Worm (Caenorhabditis elegans) whole organism, L3 larva: ENCODE results near the gene rab-33.
A peak's percentile ranks its signal among the peaks of the same experiment; 100 is the strongest.

ENCODE experiments used
- R02D3.7 ChIP-seq: fragments of 150-350 bp; optimal IDR thresholded peaks from 2 replicates; lab custom pipeline; 2014; ENCODE audit warnings: missing biosample characterization, missing genetic modification characterization
- ZK546.5 ChIP-seq: sonication (generic microtip); optimal IDR thresholded peaks from 2 replicates; lab custom pipeline; 2017; ENCODE audit warnings: missing biosample characterization, missing genetic modification characterization
- aly-2 ChIP-seq: fragments of 150-350 bp; optimal IDR thresholded peaks from 2 replicates; lab custom pipeline; 2014; ENCODE audit warnings: missing biosample characterization, missing genetic modification characterization
- ama-1 ChIP-seq: fragments of 150-350 bp; optimal IDR thresholded peaks from 2 replicates; lab custom pipeline; 2018
- ceh-16 ChIP-seq: sonication (generic microtip); optimal IDR thresholded peaks from 2 replicates; lab custom pipeline; 2017; ENCODE audit warnings: missing biosample characterization, missing genetic modification characterization
- ceh-28 ChIP-seq: fragments of 150-350 bp; optimal IDR thresholded peaks from 2 replicates; lab custom pipeline; 2014; ENCODE audit warnings: missing biosample characterization, missing genetic modification reagents, missing genetic modification characterization
- ceh-82 ChIP-seq: fragments of 150-350 bp; optimal IDR thresholded peaks from 2 replicates; lab custom pipeline; 2014; ENCODE audit warnings: missing biosample characterization, missing genetic modification characterization
- egl-27 ChIP-seq: sonication (generic microtip); optimal IDR thresholded peaks from 4 replicates; lab custom pipeline; 2017; ENCODE audit warnings: missing biosample characterization, missing genetic modification reagents, missing genetic modification characterization
- elt-1 ChIP-seq: fragments of 150-350 bp; optimal IDR thresholded peaks from 2 replicates; lab custom pipeline; 2014; ENCODE audit warnings: missing biosample characterization, missing genetic modification characterization
- elt-2 ChIP-seq: sonication (generic microtip); optimal IDR thresholded peaks from 2 replicates; lab custom pipeline; 2016; ENCODE audit warnings: missing genetic modification reagents, mild to moderate bottlenecking, missing genetic modification characterization, missing compliant biosample characterization
- elt-3 ChIP-seq, 3 experiments: fragments of 150-350 bp in 1 of 3; sonication (generic microtip) in 2 of 3; optimal IDR thresholded peaks; 2 replicates in 2 of 3; 4 replicates in 1 of 3; lab custom pipeline; 2014 to 2017; ENCODE audit warnings: missing biosample characterization in 3 of 3, missing genetic modification characterization in 3 of 3
- eor-1 ChIP-seq, 2 experiments: fragments of 150-350 bp; optimal IDR thresholded peaks; 2 replicates each; lab custom pipeline; 2014 to 2018; ENCODE audit warnings: missing biosample characterization in 2 of 2, missing genetic modification characterization in 2 of 2
- fkh-10 ChIP-seq: sonication (generic microtip); optimal IDR thresholded peaks from 2 replicates; lab custom pipeline; 2017; ENCODE audit warnings: missing biosample characterization, missing genetic modification reagents, missing genetic modification characterization
- fkh-2 ChIP-seq: fragments of 150-350 bp; optimal IDR thresholded peaks from 2 replicates; lab custom pipeline; 2014; ENCODE audit warnings: missing biosample characterization, missing genetic modification reagents, missing genetic modification characterization
- fos-1 ChIP-seq: fragments of 150-350 bp; optimal IDR thresholded peaks from 2 replicates; lab custom pipeline; 2014; ENCODE audit warnings: missing biosample characterization, missing genetic modification characterization
- hmg-11 ChIP-seq: sonication (generic microtip); optimal IDR thresholded peaks from 2 replicates; lab custom pipeline; 2016; ENCODE audit warnings: missing genetic modification characterization, missing compliant biosample characterization
- jun-1 ChIP-seq: fragments of 150-350 bp; optimal IDR thresholded peaks from 2 replicates; lab custom pipeline; 2014; ENCODE audit warnings: missing biosample characterization, missing genetic modification reagents, missing genetic modification characterization
- lin-15B ChIP-seq: fragments of 150-350 bp; optimal IDR thresholded peaks from 2 replicates; lab custom pipeline; 2014; ENCODE audit warnings: missing biosample characterization, missing genetic modification characterization
- lin-39 ChIP-seq: fragments of 150-350 bp; optimal IDR thresholded peaks from 2 replicates; lab custom pipeline; 2018; ENCODE audit warnings: missing biosample characterization, missing genetic modification reagents, missing genetic modification characterization
- lsy-12 ChIP-seq: sonication (generic microtip); optimal IDR thresholded peaks from 2 replicates; lab custom pipeline; 2016; ENCODE audit warnings: mild to moderate bottlenecking, missing genetic modification characterization, missing compliant biosample characterization
- mdl-1 ChIP-seq: fragments of 150-350 bp; optimal IDR thresholded peaks from 2 replicates; lab custom pipeline; 2014; ENCODE audit warnings: missing biosample characterization, missing genetic modification characterization
- mml-1 ChIP-seq: fragments of 150-350 bp; sonication (generic microtip); optimal IDR thresholded peaks from 3 replicates; lab custom pipeline; 2014; ENCODE audit warnings: missing biosample characterization, missing genetic modification characterization
- nhr-11 ChIP-seq: fragments of 150-350 bp; optimal IDR thresholded peaks from 2 replicates; lab custom pipeline; 2014; ENCODE audit warnings: missing biosample characterization, missing genetic modification characterization
- nhr-23 ChIP-seq: fragments of 150-350 bp; optimal IDR thresholded peaks from 2 replicates; lab custom pipeline; 2014; ENCODE audit warnings: missing biosample characterization, missing genetic modification reagents, missing genetic modification characterization
- nhr-237 ChIP-seq: fragments of 150-350 bp; optimal IDR thresholded peaks from 2 replicates; lab custom pipeline; 2014; ENCODE audit warnings: missing biosample characterization, missing genetic modification characterization
- nhr-25 ChIP-seq: sonication (generic microtip); optimal IDR thresholded peaks from 2 replicates; lab custom pipeline; 2017; ENCODE audit warnings: missing biosample characterization, missing genetic modification characterization
- nhr-28 ChIP-seq: fragments of 150-350 bp; optimal IDR thresholded peaks from 2 replicates; lab custom pipeline; 2014; ENCODE audit warnings: missing biosample characterization, missing genetic modification characterization
- nhr-43 ChIP-seq: sonication (generic microtip); optimal IDR thresholded peaks from 2 replicates; lab custom pipeline; 2016; ENCODE audit warnings: mild to moderate bottlenecking, missing genetic modification characterization, missing compliant biosample characterization; ENCODE audit not compliant: poor library complexity, severe bottlenecking
- nhr-67 ChIP-seq: fragments of 150-350 bp; optimal IDR thresholded peaks from 2 replicates; lab custom pipeline; 2014; ENCODE audit warnings: missing biosample characterization, missing genetic modification characterization
- nhr-76 ChIP-seq: fragments of 150-350 bp; sonication (generic microtip); optimal IDR thresholded peaks from 5 replicates; lab custom pipeline; 2014; ENCODE audit warnings: missing biosample characterization, missing genetic modification characterization
- nhr-77 ChIP-seq: fragments of 150-350 bp; optimal IDR thresholded peaks from 2 replicates; lab custom pipeline; 2014; ENCODE audit warnings: missing biosample characterization, missing genetic modification characterization
- pha-4 ChIP-seq: fragments of 150-350 bp; optimal IDR thresholded peaks from 2 replicates; lab custom pipeline; 2014; ENCODE audit warnings: missing biosample characterization, missing genetic modification reagents, missing genetic modification characterization
- pqm-1 ChIP-seq: fragments of 150-350 bp; optimal IDR thresholded peaks from 2 replicates; lab custom pipeline; 2017; ENCODE audit warnings: missing biosample characterization, missing genetic modification characterization, inconsistent platforms
- skn-1 ChIP-seq: fragments of 150-350 bp; optimal IDR thresholded peaks from 2 replicates; lab custom pipeline; 2014; ENCODE audit warnings: missing biosample characterization, missing genetic modification characterization
- snpc-4 ChIP-seq: fragments of 150-350 bp; optimal IDR thresholded peaks from 2 replicates; lab custom pipeline; 2014; ENCODE audit warnings: missing biosample characterization, missing genetic modification characterization
- tbx-2 ChIP-seq: sonication (generic microtip); optimal IDR thresholded peaks from 2 replicates; lab custom pipeline; 2016; ENCODE audit warnings: mild to moderate bottlenecking, missing genetic modification characterization, missing compliant biosample characterization
- unc-39 ChIP-seq: sonication (generic microtip); optimal IDR thresholded peaks from 4 replicates; lab custom pipeline; 2017; ENCODE audit warnings: missing biosample characterization, missing genetic modification characterization
- unc-62 ChIP-seq: fragments of 150-350 bp; sonication (generic microtip); optimal IDR thresholded peaks from 4 replicates; lab custom pipeline; 2014; ENCODE audit warnings: missing biosample characterization, missing genetic modification reagents, missing genetic modification characterization
- zag-1 ChIP-seq: fragments of 150-350 bp; optimal IDR thresholded peaks from 2 replicates; lab custom pipeline; 2014; ENCODE audit warnings: missing biosample characterization, missing genetic modification characterization
- ztf-11 ChIP-seq: fragments of 150-350 bp; optimal IDR thresholded peaks from 2 replicates; lab custom pipeline; 2014; ENCODE audit warnings: missing biosample characterization, missing genetic modification characterization

The rab-33 gene

ce11 chrIII:10505182-10505581 lies 1.5 kb upstream of the rab-33 start, which contains the start of the genes taf-11.3 and urm-1 (continued):
- peak; percentile 93 for TF ChIP-seq lin-15B (tag; lab: Kevin White, UChicago)
- TF ChIP-seq elt-2 (tag; lab: Kevin White, UChicago) = peak; percentile 21
- TF ChIP-seq unc-62 (GFP tag; lab: Kevin White, UChicago) = no peak
- TF ChIP-seq ZK546.5 = no peak
- no peak for TF ChIP-seq fkh-10 (GFP tag; lab: Kevin White, UChicago)

DNA sequence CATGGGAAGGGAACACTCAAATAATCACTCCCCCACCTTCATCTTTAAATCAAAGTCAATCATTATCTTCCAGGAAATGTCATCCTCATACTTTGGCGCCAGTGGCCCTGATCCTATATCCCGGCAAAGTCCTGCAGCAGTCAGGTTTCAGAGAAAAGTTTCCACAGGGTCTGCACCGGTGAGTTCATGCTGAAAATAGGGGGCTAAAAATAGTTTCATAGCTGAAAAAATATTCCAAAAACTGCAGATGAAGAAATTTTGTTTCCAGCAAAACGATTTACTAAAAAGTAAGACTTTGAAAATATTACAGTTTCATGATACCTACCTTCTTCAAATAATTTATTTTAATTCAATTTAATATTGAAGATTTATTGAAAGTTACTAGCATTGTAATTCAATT lies 15.6 kb downstream of the rab-33 start, which contains the start of gene ptr-25:
Gene ptr-25, plus strand, starts transcription at position 73 of the 400 bp plus-strand sequence.
- no peak for TF ChIP-seq ceh-16
- TF ChIP-seq ztf-11 (tag; lab: Kevin White, UChicago) = no peak
- TF ChIP-seq mdl-1 (tag; lab: Kevin White, UChicago) = no peak
- no peak for TF ChIP-seq fkh-10 (GFP tag; lab: Kevin White, UChicago)
- no peak for TF ChIP-seq R02D3.7 (tag; lab: Kevin White, UChicago)
- no peak for TF ChIP-seq nhr-67 (tag; lab: Kevin White, UChicago)
- TF ChIP-seq hmg-11 (tag; lab: Kevin White, UChicago) = no peak
- TF ChIP-seq eor-1 (tag; optimal IDR thresholded peaks at IDR 0.05; lab: Kevin White, UChicago) = no peak
- no peak for TF ChIP-seq jun-1 (tag; lab: Kevin White, UChicago)
- TF ChIP-seq lin-39 (tag; lab: Kevin White, UChicago) = no peak
- TF ChIP-seq nhr-77 (tag; lab: Kevin White, UChicago) = no peak
- TF ChIP-seq nhr-76 = no peak
- TF ChIP-seq nhr-25 = no peak
- TF ChIP-seq lsy-12 = no peak

ce11 chrIII:10486455-10486854 lies 17.2 kb downstream of the rab-33 start:
- TF ChIP-seq nhr-23 (tag; lab: Kevin White, UChicago) (peak; percentile 39), mml-1 (no peak)

DNA sequence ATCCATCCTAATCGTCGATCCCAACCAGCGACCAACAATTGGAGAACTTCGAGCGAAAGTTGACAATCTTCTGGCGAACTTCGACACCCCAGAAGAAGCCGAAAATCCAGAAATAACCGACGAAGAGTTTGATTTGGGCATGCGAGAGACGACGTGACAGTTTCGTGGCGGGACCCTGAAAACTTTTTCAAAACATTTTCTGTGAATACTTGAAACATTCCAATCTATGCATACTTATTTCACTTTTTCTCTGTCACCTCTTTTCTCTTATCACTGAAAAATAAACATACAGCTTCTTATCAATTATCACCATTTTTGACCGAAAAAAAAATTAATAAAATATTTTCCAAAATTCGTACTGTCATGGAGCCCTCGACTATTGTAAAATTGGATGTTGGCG lies 21.7 kb downstream of the rab-33 start, which contains the start of gene D2045.8:
Gene D2045.8, plus strand, starts transcription at position 301 of the 400 bp plus-strand sequence.
- TF ChIP-seq lsy-12 (no peak), pqm-1 (peak; percentile 14), skn-1 (tag; lab: Kevin White, UChicago) (peak; percentile 26), elt-2 (tag; lab: Kevin White, UChicago) (peak; percentile 36)

ce11 chrIII:10481497-10481896 lies 22.2 kb downstream of the rab-33 start:
- TF ChIP-seq nhr-23 (tag; lab: Kevin White, UChicago) (no peak), nhr-43 (tag; lab: Kevin White, UChicago) (no peak), fos-1 (tag; lab: Kevin White, UChicago) (no peak), ceh-82 (tag; lab: Kevin White, UChicago) (no peak), pha-4 (tag; lab: Kevin White, UChicago) (peak; percentile 30), jun-1 (tag; lab: Kevin White, UChicago) (no peak), ceh-28 (tag; lab: Kevin White, UChicago) (no peak), mdl-1 (tag; lab: Kevin White, UChicago) (no peak), lin-39 (tag; lab: Kevin White, UChicago) (no peak), ZK546.5 (no peak), fkh-10 (GFP tag; lab: Kevin White, UChicago) (no peak), elt-2 (tag; lab: Kevin White, UChicago) (peak; percentile 61), nhr-77 (tag; lab: Kevin White, UChicago) (no peak), nhr-28 (tag; lab: Kevin White, UChicago) (no peak), ama-1 (lab: Kevin White, UChicago) (no peak), unc-62 (GFP tag; lab: Kevin White, UChicago) (no peak), skn-1 (tag; lab: Kevin White, UChicago) (no peak), pqm-1 (peak; percentile 8), lsy-12 (no peak), fkh-2 (no peak), hmg-11 (tag; lab: Kevin White, UChicago) (no peak), unc-39 (tag; lab: Kevin White, UChicago) (no peak), elt-1 (no peak), nhr-237 (tag; lab: Kevin White, UChicago) (no peak)

ce11 chrIII:10479180-10479579 lies 24.5 kb downstream of the rab-33 start, which contains the start of gene D2045.7:
TSS of gene D2045.7 (plus strand) at chrIII:10479480.
- TF ChIP-seq pha-4 (tag; lab: Kevin White, UChicago) (no peak), lsy-12 (no peak), jun-1 (tag; lab: Kevin White, UChicago) (no peak), nhr-23 (tag; lab: Kevin White, UChicago) (no peak), lin-39 (tag; lab: Kevin White, UChicago) (no peak), zag-1 (tag; lab: Kevin White, UChicago) (no peak), skn-1 (tag; lab: Kevin White, UChicago) (no peak), tbx-2 (no peak), egl-27 (no peak), elt-3 (tag; optimal IDR thresholded peaks at IDR 0.05; lab: Kevin White, UChicago) (no peak), aly-2 (tag; lab: Kevin White, UChicago) (no peak), nhr-237 (tag; lab: Kevin White, UChicago) (no peak), ama-1 (lab: Kevin White, UChicago) (no peak), nhr-11 (tag; lab: Kevin White, UChicago) (no peak), mml-1 (no peak), snpc-4 (tag; lab: Kevin White, UChicago) (no peak)
